Fruit fly (Drosophila melanogaster): ENCODE results near the gene mtSSB.

- TF ChIP-seq Pif1B (GFP tag; optimal IDR thresholded peaks at IDR 0.05) (no peak), D1 (tag; optimal IDR thresholded peaks at IDR 0.05) (no peak), Snoo (tag; optimal IDR thresholded peaks at IDR 0.05) (no peak), CG8159 (tag; optimal IDR thresholded peaks at IDR 0.05) (no peak), CG14655 (GFP tag; optimal IDR thresholded peaks at IDR 0.05) (no peak), EcR (GFP tag; optimal IDR thresholded peaks at IDR 0.05) (no peak), Pif1A (GFP tag; optimal IDR thresholded peaks at IDR 0.05) (no peak), CG12605 (GFP tag; IDR thresholded peaks at IDR 0.05) (no peak), CG34367 (tag; optimal IDR thresholded peaks at IDR 0.05) (no peak), Ets98B (GFP tag; IDR thresholded peaks at IDR 0.05) (no peak), CG4496 (GFP tag; IDR thresholded peaks at IDR 0.05) (no peak)
These were observed 28.5 kb downstream of the mtSSB start for dm6 chr3R:16176526-16176925.

Measured in whole organism, pupa.